Worm (Caenorhabditis elegans): ENCODE measurements around the gene Y57A10C.1.

Gene Y57A10C.1

ce11 chrII:12425644-12426222, 13.4 kb upstream of the Y57A10C.1 start, which contains the start of gene daf-22 (continued):
- TF ChIP-seq hpl-2 (GFP tag; optimal IDR thresholded peaks at IDR 0.05) (peak; percentile 15), nhr-12 (tag; optimal IDR thresholded peaks at IDR 0.05) (no peak), efl-3 (GFP tag; optimal IDR thresholded peaks at IDR 0.05) (no peak), ztf-11 (tag; optimal IDR thresholded peaks at IDR 0.05) (no peak), lin-13 (GFP tag; optimal IDR thresholded peaks at IDR 0.05) (no peak), isw-1 (GFP tag; IDR thresholded peaks at IDR 0.05) (no peak)

ce11 chrII:12420486-12420885, 8.2 kb upstream of the Y57A10C.1 start, which contains the start of gene sre-26:
sre-26 (minus strand) TSS chrII:12420586.
- no peak for TF ChIP-seq nhr-47 (tag; optimal IDR thresholded peaks at IDR 0.05)
- TF ChIP-seq lin-14 (GFP tag; optimal IDR thresholded peaks at IDR 0.05): no peak
- no peak for TF ChIP-seq xbp-1 (tag; optimal IDR thresholded peaks at IDR 0.05)
- no peak for TF ChIP-seq lin-35 (GFP tag; optimal IDR thresholded peaks at IDR 0.05)
- no peak for TF ChIP-seq irx-1 (tag; optimal IDR thresholded peaks at IDR 0.05)
- no peak for TF ChIP-seq grh-1 (GFP tag; IDR thresholded peaks at IDR 0.05)
- no peak for TF ChIP-seq C16A3.4 (tag; optimal IDR thresholded peaks at IDR 0.05)
- TF ChIP-seq F16B12.6 (tag; optimal IDR thresholded peaks at IDR 0.05): no peak
- TF ChIP-seq nhr-20 (tag; optimal IDR thresholded peaks at IDR 0.05): no peak
- no peak for TF ChIP-seq zip-4 (GFP tag; optimal IDR thresholded peaks at IDR 0.05)
- no peak for TF ChIP-seq unc-86 (tag; optimal IDR thresholded peaks at IDR 0.05)
- TF ChIP-seq mab-9 (GFP tag; IDR thresholded peaks at IDR 0.05): no peak
- TF ChIP-seq skn-1 (tag; optimal IDR thresholded peaks at IDR 0.05): no peak
- TF ChIP-seq hpl-2 (GFP tag; optimal IDR thresholded peaks at IDR 0.05): no peak
- no peak for TF ChIP-seq vab-15 (tag; optimal IDR thresholded peaks at IDR 0.05)
- TF ChIP-seq mep-1 (tag; optimal IDR thresholded peaks at IDR 0.05): no peak
- no peak for TF ChIP-seq sox-4 (tag; optimal IDR thresholded peaks at IDR 0.05)
- no peak for TF ChIP-seq nhr-76 (tag; optimal IDR thresholded peaks at IDR 0.05)

- TF ChIP-seq ces-1 (GFP tag; optimal IDR thresholded peaks at IDR 0.05) (no peak), C04F5.9 (tag; optimal IDR thresholded peaks at IDR 0.05) (no peak), nhr-76 (tag; optimal IDR thresholded peaks at IDR 0.05) (no peak), fkh-8 (tag; optimal IDR thresholded peaks at IDR 0.05) (peak; percentile 68), unc-86 (tag; optimal IDR thresholded peaks at IDR 0.05) (no peak), hlh-4 (tag; optimal IDR thresholded peaks at IDR 0.05) (peak; percentile 99), sup-37 (GFP tag; optimal IDR thresholded peaks at IDR 0.05) (no peak), mdl-1 (tag; optimal IDR thresholded peaks at IDR 0.05) (no peak), blmp-1 (tag; optimal IDR thresholded peaks at IDR 0.05) (no peak), Y116A8C.19 (tag; optimal IDR thresholded peaks at IDR 0.05; ENCODE audit: borderline replicate concordance) (no peak), vab-15 (tag; optimal IDR thresholded peaks at IDR 0.05) (no peak), nhr-71 (tag; optimal IDR thresholded peaks at IDR 0.05) (no peak), ceh-90 (tag; optimal IDR thresholded peaks at IDR 0.05) (no peak), lin-13 (GFP tag; optimal IDR thresholded peaks at IDR 0.05) (no peak), nhr-47 (tag; optimal IDR thresholded peaks at IDR 0.05) (peak; percentile 46), lsy-2 (tag; optimal IDR thresholded peaks at IDR 0.05) (no peak), lin-15B (tag; optimal IDR thresholded peaks at IDR 0.05) (no peak), elt-2 (tag; optimal IDR thresholded peaks at IDR 0.05) (no peak), tbx-2 (tag; optimal IDR thresholded peaks at IDR 0.05) (no peak)
Measured at ce11 chrII:12417996-12418395, 5.7 kb upstream of the Y57A10C.1 start.

- TF ChIP-seq lin-14 (GFP tag; optimal IDR thresholded peaks at IDR 0.05) (no peak), jun-1 (tag; optimal IDR thresholded peaks at IDR 0.05) (no peak), sup-37 (GFP tag; optimal IDR thresholded peaks at IDR 0.05) (no peak), isw-1 (GFP tag; IDR thresholded peaks at IDR 0.05) (no peak), aly-2 (tag; optimal IDR thresholded peaks at IDR 0.05) (no peak), ces-1 (GFP tag; optimal IDR thresholded peaks at IDR 0.05) (no peak), nhr-71 (tag; optimal IDR thresholded peaks at IDR 0.05) (no peak), zip-4 (GFP tag; optimal IDR thresholded peaks at IDR 0.05) (no peak), C16A3.4 (tag; optimal IDR thresholded peaks at IDR 0.05) (no peak), unc-30 (tag; optimal IDR thresholded peaks at IDR 0.05) (no peak), nhr-90 (tag; optimal IDR thresholded peaks at IDR 0.05; ENCODE audit: poor library complexity) (no peak), fkh-8 (tag; optimal IDR thresholded peaks at IDR 0.05) (no peak), snpc-4 (tag; optimal IDR thresholded peaks at IDR 0.05) (no peak), nhr-11 (tag; optimal IDR thresholded peaks at IDR 0.05) (no peak), tlp-1 (tag; optimal IDR thresholded peaks at IDR 0.05) (no peak), unc-62 (GFP tag; optimal IDR thresholded peaks at IDR 0.05) (no peak), irx-1 (tag; optimal IDR thresholded peaks at IDR 0.05) (no peak), lsy-2 (tag; optimal IDR thresholded peaks at IDR 0.05) (no peak), nhr-20 (tag; optimal IDR thresholded peaks at IDR 0.05) (no peak)
Measured at ce11 chrII:12417514-12417913, 5.2 kb upstream of the Y57A10C.1 start, which contains the start of gene sre-27. sre-27 (minus strand) TSS chrII:12417614.
